Worm (Caenorhabditis elegans): ENCODE measurements around the gene ceh-81.

ceh-81 gene

DNA sequence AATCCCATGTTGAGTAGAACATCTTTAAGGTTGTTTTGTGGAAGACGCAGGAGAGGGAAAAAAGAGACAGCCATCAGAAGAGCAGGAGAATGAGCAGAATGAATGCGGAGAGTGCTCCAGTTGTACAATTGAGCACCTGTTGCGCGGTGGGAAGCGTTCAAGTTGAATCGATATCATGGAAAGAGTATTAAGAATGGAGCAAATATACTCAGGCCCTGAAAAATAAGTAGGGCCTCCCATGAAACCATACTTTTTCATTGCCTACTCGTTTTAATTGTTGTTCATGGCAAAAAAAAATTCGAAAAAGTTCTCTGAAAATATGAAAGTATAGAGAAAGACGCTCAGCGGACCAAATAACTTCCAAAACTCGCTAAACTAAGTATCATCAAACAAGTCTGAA is 11.1 kb upstream of the ceh-81 start, which contains the start of gene fbxb-48 (continued):
- TF ChIP-seq nhr-42 (GFP tag; IDR thresholded peaks at IDR 0.05) = no peak

DNA sequence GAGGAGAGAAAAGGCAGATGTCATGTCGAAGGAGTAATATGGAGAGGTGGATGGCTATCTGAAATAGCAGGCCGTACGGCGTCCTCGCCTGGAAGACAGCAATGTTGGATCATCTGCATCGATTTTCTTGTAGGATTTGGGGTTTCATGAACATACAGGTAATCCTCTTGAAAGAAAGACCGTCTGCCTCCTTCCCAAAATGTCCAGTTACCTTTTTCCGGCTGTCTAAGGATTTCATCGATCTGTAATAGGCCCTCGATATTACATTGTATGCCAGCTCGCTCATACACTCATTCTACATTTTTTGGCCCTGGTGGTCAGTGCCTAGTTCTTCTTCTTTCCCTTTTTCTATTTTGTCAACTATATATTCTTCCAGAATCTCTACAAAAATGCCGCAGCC is 7.8 kb upstream of the ceh-81 start, which contains the start of the genes fbxb-5 and btb-8:
TSS of gene fbxb-5 (minus strand) at position 101 of the 400 bp plus-strand sequence.
TSS of gene btb-8 (plus strand) at position 377 of the 400 bp plus-strand sequence.
- TF ChIP-seq fos-1 (tag; optimal IDR thresholded peaks at IDR 0.05) (no peak), mxl-2 (GFP tag; conservative IDR thresholded peaks at IDR 0.05) (no peak), nhr-41 (GFP tag; IDR thresholded peaks at IDR 0.05) (no peak)

DNA sequence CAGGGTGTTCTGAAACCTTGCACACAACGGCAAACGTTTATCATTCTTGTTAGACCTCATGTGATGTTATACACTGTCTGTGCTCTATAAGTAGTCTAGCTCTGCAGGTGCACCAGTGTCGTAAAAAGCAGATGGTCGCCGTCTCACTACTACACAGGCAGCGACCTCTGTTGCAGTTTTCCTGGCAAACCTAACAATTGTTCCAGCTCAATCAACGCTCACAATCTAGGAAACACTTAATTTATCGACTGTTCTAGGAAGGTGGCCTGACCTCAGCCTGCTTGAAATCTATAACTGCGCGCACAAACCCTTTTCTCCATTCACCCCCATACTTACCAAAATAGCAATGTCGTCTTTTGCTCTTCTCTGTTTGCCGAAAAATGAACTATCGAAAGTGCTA is 5.9 kb upstream of the ceh-81 start, which contains the start of gene fbxb-11:
TSS of gene fbxb-11 (plus strand) at position 301 of the 400 bp plus-strand sequence.
- TF ChIP-seq pha-4 (GFP tag; IDR thresholded peaks at IDR 0.05) (no peak), pha-4 (tag; optimal IDR thresholded peaks at IDR 0.05) (no peak), ZK337.2 (GFP tag; IDR thresholded peaks at IDR 0.05) (no peak), lin-39 (tag; optimal IDR thresholded peaks at IDR 0.05) (no peak), nhr-102 (tag; optimal IDR thresholded peaks at IDR 0.05) (no peak), zip-2 (tag; optimal IDR thresholded peaks at IDR 0.05) (no peak), unc-39 (tag; optimal IDR thresholded peaks at IDR 0.05) (no peak), gei-8 (GFP tag; optimal IDR thresholded peaks at IDR 0.05) (no peak), mxl-2 (GFP tag; conservative IDR thresholded peaks at IDR 0.05) (no peak), ztf-11 (tag; optimal IDR thresholded peaks at IDR 0.05) (no peak), nhr-48 (tag; optimal IDR thresholded peaks at IDR 0.05) (no peak), nhr-77 (tag; optimal IDR thresholded peaks at IDR 0.05) (no peak), mdl-1 (tag; optimal IDR thresholded peaks at IDR 0.05) (no peak), nhr-76 (tag; optimal IDR thresholded peaks at IDR 0.05) (no peak), dpl-1 (GFP tag; optimal IDR thresholded peaks at IDR 0.05) (no peak)

DNA sequence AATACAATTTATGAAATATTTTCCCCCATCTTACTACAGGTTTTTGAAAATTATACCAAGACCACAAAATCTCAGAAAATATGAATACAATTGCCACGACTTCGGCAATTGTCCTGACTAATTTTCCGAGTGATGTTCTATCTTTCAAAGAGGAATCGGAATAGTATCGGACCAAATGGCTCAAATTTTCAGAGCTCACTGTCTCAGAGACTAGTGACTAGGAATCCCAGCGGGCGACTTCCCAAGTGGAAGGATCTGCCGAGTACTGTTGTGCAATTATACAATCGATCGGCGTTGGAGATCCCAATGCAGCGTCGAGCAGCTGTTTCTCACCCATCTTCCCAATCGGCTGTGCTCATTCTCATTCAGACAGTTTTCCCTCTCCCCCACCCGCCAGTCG is 4.5 kb upstream of the ceh-81 start, which contains the start of gene F45C12.17:
TSS of gene F45C12.17 (plus strand) at position 377 of the 400 bp plus-strand sequence.
- TF ChIP-seq aha-1 (tag) = peak; percentile 60
- peak in 1 of 2 experiments; percentile 63 for TF ChIP-seq unc-62 (GFP tag; optimal IDR thresholded peaks at IDR 0.05 in 1 of 2)
- TF ChIP-seq unc-62 (tag; optimal IDR thresholded peaks at IDR 0.05) = no peak
- no peak for TF ChIP-seq ceh-44 (GFP tag; IDR thresholded peaks at IDR 0.05)

DNA sequence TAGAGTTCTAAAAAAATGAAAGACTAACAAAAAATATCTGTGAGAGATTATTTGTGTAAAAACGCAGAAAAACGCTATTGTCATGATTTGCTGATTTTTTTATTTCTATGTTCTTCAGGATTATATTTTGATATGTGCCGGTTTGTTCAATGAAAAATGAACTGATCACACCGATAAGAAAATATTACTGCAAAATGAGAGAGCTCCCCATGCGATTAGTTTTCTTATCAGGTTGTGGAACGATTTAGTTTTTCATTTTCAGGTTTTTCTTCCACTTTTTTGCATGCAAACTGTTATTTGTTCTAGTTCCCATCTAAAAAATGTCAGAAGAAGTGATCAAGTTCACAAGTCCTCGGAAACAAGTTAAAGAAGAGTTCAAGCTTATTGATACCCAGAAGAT is 1.9 kb upstream of the ceh-81 start, which contains the start of gene btb-9:
TSS of gene btb-9 (plus strand) at position 254 of the 400 bp plus-strand sequence.
- TF ChIP-seq unc-39 (tag; optimal IDR thresholded peaks at IDR 0.05) (no peak), Y5F2A.4 (GFP tag; optimal IDR thresholded peaks at IDR 0.05) (no peak), ceh-62 (tag; optimal IDR thresholded peaks at IDR 0.05) (no peak), pqm-1 (tag; optimal IDR thresholded peaks at IDR 0.05) (peak; percentile 96), daf-16 (GFP tag; optimal IDR thresholded peaks at IDR 0.05) (no peak), daf-16 (tag; optimal IDR thresholded peaks at IDR 0.05) (peak; percentile 58), dmd-6 (GFP tag; IDR thresholded peaks at IDR 0.05) (peak; percentile 72), php-3 (GFP tag; IDR thresholded peaks at IDR 0.05) (0 out of 2 replicates have a peak, but pooled peaks have one; percentile 11), dpl-1 (GFP tag; optimal IDR thresholded peaks at IDR 0.05) (no peak), ceh-82 (tag; optimal IDR thresholded peaks at IDR 0.05) (no peak), set-16 (GFP tag; IDR thresholded peaks at IDR 0.05) (no peak), nhr-42 (GFP tag; IDR thresholded peaks at IDR 0.05) (no peak), lir-3 (tag; optimal IDR thresholded peaks at IDR 0.05) (no peak), duxl-1 (tag; optimal IDR thresholded peaks at IDR 0.05; ENCODE audit: poor library complexity) (peak; percentile 4), nhr-111 (GFP tag; optimal IDR thresholded peaks at IDR 0.05) (no peak), zag-1 (tag; optimal IDR thresholded peaks at IDR 0.05) (no peak), hlh-11 (tag; optimal IDR thresholded peaks at IDR 0.05) (peak; percentile 51), F37D6.2 (tag; optimal IDR thresholded peaks at IDR 0.05) (no peak), lin-29 (GFP tag; IDR thresholded peaks at IDR 0.05) (no peak), T20F7.1 (GFP tag; optimal IDR thresholded peaks at IDR 0.05) (no peak), nhr-28 (tag; optimal IDR thresholded peaks at IDR 0.05) (peak; percentile 84), aha-1 (tag) (peak; percentile 9), daf-12 (tag; optimal IDR thresholded peaks at IDR 0.05) (no peak), mxl-3 (GFP tag; optimal IDR thresholded peaks at IDR 0.05) (no peak), saeg-2 (GFP tag; IDR thresholded peaks at IDR 0.05) (no peak), zip-11 (GFP tag; IDR thresholded peaks at IDR 0.05) (no peak), mes-2 (tag; optimal IDR thresholded peaks at IDR 0.05; ENCODE audit: poor library complexity, severe bottlenecking) (no peak), mdl-1 (tag; optimal IDR thresholded peaks at IDR 0.05) (no peak), Y105C5A.15 (GFP tag; IDR thresholded peaks at IDR 0.05) (no peak)

All from whole organism, L4 larva.